Worm (Caenorhabditis elegans): ENCODE measurements around the gene C43D7.4.
A peak's percentile ranks its signal among the peaks of the same experiment; 100 is the strongest.

Gene C43D7.4

ce11 chrV:19358039-19358438 is 35.8 kb upstream of the C43D7.4 start:
- TF ChIP-seq nhr-237 (tag; optimal IDR thresholded peaks at IDR 0.05) (no peak), egl-27 (tag; optimal IDR thresholded peaks at IDR 0.05) (no peak), pag-3 (tag; optimal IDR thresholded peaks at IDR 0.05; ENCODE audit: borderline replicate concordance, insufficient read depth) (no peak), hpl-2 (GFP tag; optimal IDR thresholded peaks at IDR 0.05) (no peak), efl-1 (optimal IDR thresholded peaks at IDR 0.05) (no peak), efl-1 (GFP tag; optimal IDR thresholded peaks at IDR 0.05 in 1 of 2) (no peak), lin-39 (tag; optimal IDR thresholded peaks at IDR 0.05) (no peak)

ce11 chrV:19356717-19357116 is 34.4 kb upstream of the C43D7.4 start:
- no peak for TF ChIP-seq nhr-28 (tag; optimal IDR thresholded peaks at IDR 0.05)
- no peak for TF ChIP-seq ets-5 (GFP tag; IDR thresholded peaks at IDR 0.05)

ce11 chrV:19355219-19355618 is 32.9 kb upstream of the C43D7.4 start:
- TF ChIP-seq blmp-1 (tag; optimal IDR thresholded peaks at IDR 0.05): no peak
- no peak for TF ChIP-seq nhr-85 (tag)
- no peak for TF ChIP-seq ceh-8 (GFP tag; optimal IDR thresholded peaks at IDR 0.05)
- TF ChIP-seq nhr-84 (tag; optimal IDR thresholded peaks at IDR 0.05): no peak
- TF ChIP-seq vab-15 (tag; optimal IDR thresholded peaks at IDR 0.05): no peak
- TF ChIP-seq efl-1 (optimal IDR thresholded peaks at IDR 0.05): no peak
- peak in 1 of 2 experiments; percentile 84 for TF ChIP-seq efl-1 (GFP tag; optimal IDR thresholded peaks at IDR 0.05 in 1 of 2)

ce11 chrV:19354506-19354905 is 32.2 kb upstream of the C43D7.4 start:
- TF ChIP-seq unc-30 (tag; optimal IDR thresholded peaks at IDR 0.05) (no peak), efl-1 (optimal IDR thresholded peaks at IDR 0.05) (no peak), efl-1 (GFP tag; optimal IDR thresholded peaks at IDR 0.05 in 1 of 2) (peak in 1 of 2 experiments; percentile 30)

ce11 chrV:19351944-19352343 is 29.7 kb upstream of the C43D7.4 start:
- TF ChIP-seq pag-3 (tag; optimal IDR thresholded peaks at IDR 0.05; ENCODE audit: borderline replicate concordance, insufficient read depth) (peak; percentile 61), tbx-2 (tag; optimal IDR thresholded peaks at IDR 0.05) (no peak), aha-1 (tag; optimal IDR thresholded peaks at IDR 0.05) (no peak), mep-1 (tag; optimal IDR thresholded peaks at IDR 0.05) (peak; percentile 29), ets-5 (GFP tag; IDR thresholded peaks at IDR 0.05) (no peak), irx-1 (tag; optimal IDR thresholded peaks at IDR 0.05) (no peak), efl-1 (optimal IDR thresholded peaks at IDR 0.05) (peak in 1 of 2 experiments; percentile 37), efl-1 (GFP tag; optimal IDR thresholded peaks at IDR 0.05 in 1 of 2) (peak; percentile 48 to 93), lir-3 (tag; optimal IDR thresholded peaks at IDR 0.05; ENCODE audit: poor library complexity) (no peak), elt-3 (tag; optimal IDR thresholded peaks at IDR 0.05) (no peak), ceh-82 (tag; optimal IDR thresholded peaks at IDR 0.05) (no peak), unc-130 (tag; optimal IDR thresholded peaks at IDR 0.05) (no peak), hlh-17 (GFP tag; optimal IDR thresholded peaks at IDR 0.05; ENCODE audit: borderline replicate concordance) (no peak), C04F5.9 (tag; optimal IDR thresholded peaks at IDR 0.05) (no peak), fos-1 (tag; optimal IDR thresholded peaks at IDR 0.05) (no peak), rnt-1 (tag; optimal IDR thresholded peaks at IDR 0.05) (peak; percentile 38), vab-15 (tag; optimal IDR thresholded peaks at IDR 0.05) (no peak), nhr-47 (tag; optimal IDR thresholded peaks at IDR 0.05) (no peak), dpl-1 (GFP tag; optimal IDR thresholded peaks at IDR 0.05) (peak in 2 of 3 experiments; percentile 41 to 53), mdl-1 (tag; optimal IDR thresholded peaks at IDR 0.05) (peak in 1 of 2 experiments; percentile 6), zip-4 (GFP tag; optimal IDR thresholded peaks at IDR 0.05) (no peak), lin-14 (GFP tag; optimal IDR thresholded peaks at IDR 0.05) (peak; percentile 79)

ce11 chrV:19337333-19337732 is 15.0 kb upstream of the C43D7.4 start:
- no peak for TF ChIP-seq pqm-1 (tag; optimal IDR thresholded peaks at IDR 0.05)
- TF ChIP-seq lin-15B (tag; optimal IDR thresholded peaks at IDR 0.05): no peak
